Worm (Caenorhabditis elegans): ENCODE results near the gene cpin-1.

cpin-1 gene

DNA sequence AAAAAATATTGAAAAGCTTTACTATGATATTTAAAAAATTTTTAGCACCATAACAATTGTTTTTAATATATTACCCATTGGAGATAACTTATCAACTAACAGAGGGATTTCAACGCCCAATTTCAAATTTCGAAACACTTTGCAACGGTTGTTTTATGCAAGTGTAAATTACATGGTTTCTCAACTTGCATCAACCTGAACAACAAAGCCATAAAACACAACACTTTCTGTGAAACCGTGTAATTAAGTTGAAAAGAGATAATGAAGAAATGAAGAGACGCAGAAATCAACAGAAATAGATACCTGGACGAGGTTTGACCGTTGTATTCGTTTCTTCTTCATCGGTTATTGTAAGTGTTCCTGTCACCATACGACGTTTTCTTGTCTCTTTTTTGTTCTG lies at the start of gene cpin-1:
Gene cpin-1, plus strand, starts transcription at position 301 of the 400 bp plus-strand sequence.
- TF ChIP-seq nhr-6 (tag; optimal IDR thresholded peaks at IDR 0.05) (no peak), ctbp-1 (GFP tag; IDR thresholded peaks at IDR 0.05) (no peak), jun-1 (tag; optimal IDR thresholded peaks at IDR 0.05) (no peak), madf-5 (GFP tag; IDR thresholded peaks at IDR 0.05) (no peak), vab-7 (GFP tag; IDR thresholded peaks at IDR 0.05) (no peak)

DNA sequence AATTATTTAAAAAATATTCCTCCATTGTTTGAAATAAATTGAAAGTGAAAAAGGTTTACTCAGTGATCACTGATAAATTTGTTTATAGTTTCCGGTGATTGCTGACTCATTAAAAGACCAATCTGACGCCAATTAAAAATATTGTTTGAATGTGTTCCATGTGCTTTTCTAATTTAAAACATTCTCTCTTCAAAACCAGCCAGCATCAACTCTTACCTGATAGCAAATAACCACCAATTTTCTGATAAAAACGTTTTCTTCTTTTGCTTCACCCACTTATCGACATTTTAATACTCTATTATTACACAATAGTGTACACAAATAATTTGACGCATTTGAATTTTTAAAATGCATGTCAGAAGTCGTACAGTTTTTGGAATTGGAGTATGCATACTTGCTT lies 48.8 kb upstream of the cpin-1 start, which contains the start of gene F56D5.6:
Gene F56D5.6, plus strand, starts transcription at position 208 of the 400 bp plus-strand sequence.
- TF ChIP-seq mes-2 (tag; optimal IDR thresholded peaks at IDR 0.05; ENCODE audit: poor library complexity, severe bottlenecking) (no peak), daf-8 (GFP tag; IDR thresholded peaks at IDR 0.05) (no peak), daf-12 (tag; optimal IDR thresholded peaks at IDR 0.05) (no peak), unc-62 (GFP tag; optimal IDR thresholded peaks at IDR 0.05 in 1 of 2) (no peak), unc-62 (tag; optimal IDR thresholded peaks at IDR 0.05) (no peak), T26A8.4 (GFP tag; IDR thresholded peaks at IDR 0.05) (no peak), Y105C5A.15 (GFP tag; IDR thresholded peaks at IDR 0.05) (no peak), ceh-20 (GFP tag; IDR thresholded peaks at IDR 0.05) (no peak), nhr-41 (GFP tag; IDR thresholded peaks at IDR 0.05) (no peak), hlh-30 (tag; optimal IDR thresholded peaks at IDR 0.05; ENCODE audit: insufficient read depth) (no peak), lin-15B (tag; optimal IDR thresholded peaks at IDR 0.05) (no peak), ceh-62 (tag; optimal IDR thresholded peaks at IDR 0.05) (no peak), jun-1 (tag; optimal IDR thresholded peaks at IDR 0.05) (no peak), php-3 (GFP tag; IDR thresholded peaks at IDR 0.05) (0 out of 2 replicates have a peak, but pooled peaks have one; percentile 31), dve-1 (tag; optimal IDR thresholded peaks at IDR 0.05; ENCODE audit: insufficient read depth) (peak; percentile 71), unc-39 (tag; optimal IDR thresholded peaks at IDR 0.05) (no peak), tra-1 (GFP tag; IDR thresholded peaks at IDR 0.05) (no peak), lin-1 (GFP tag; IDR thresholded peaks at IDR 0.05) (0 out of 2 replicates have a peak, but pooled peaks have one; percentile 27), ceh-82 (tag; optimal IDR thresholded peaks at IDR 0.05) (no peak), hlh-11 (tag; optimal IDR thresholded peaks at IDR 0.05) (no peak), ceh-28 (tag; optimal IDR thresholded peaks at IDR 0.05) (no peak), fos-1 (tag; optimal IDR thresholded peaks at IDR 0.05) (no peak), zip-2 (tag; optimal IDR thresholded peaks at IDR 0.05) (no peak), ZK546.5 (tag; optimal IDR thresholded peaks at IDR 0.05) (no peak), nhr-237 (tag; optimal IDR thresholded peaks at IDR 0.05) (no peak), nhr-11 (tag; optimal IDR thresholded peaks at IDR 0.05) (no peak), T20F7.1 (GFP tag; optimal IDR thresholded peaks at IDR 0.05) (no peak), zfp-3 (GFP tag; conservative IDR thresholded peaks at IDR 0.05) (no peak), nhr-102 (tag; optimal IDR thresholded peaks at IDR 0.05) (no peak), ztf-11 (tag; optimal IDR thresholded peaks at IDR 0.05) (no peak), mdl-1 (tag; optimal IDR thresholded peaks at IDR 0.05) (no peak), nhr-10 (tag; optimal IDR thresholded peaks at IDR 0.05) (no peak), snpc-4 (tag; optimal IDR thresholded peaks at IDR 0.05) (no peak), zfp-2 (tag; optimal IDR thresholded peaks at IDR 0.05) (no peak), zag-1 (tag; optimal IDR thresholded peaks at IDR 0.05) (no peak), snpc-1.2 (GFP tag; IDR thresholded peaks at IDR 0.05) (no peak), nhr-76 (tag; optimal IDR thresholded peaks at IDR 0.05) (no peak), Y5F2A.4 (GFP tag; optimal IDR thresholded peaks at IDR 0.05) (no peak), lin-38 (GFP tag; IDR thresholded peaks at IDR 0.05) (no peak), spr-3 (GFP tag; optimal IDR thresholded peaks at IDR 0.05) (no peak), egl-43 (GFP tag; IDR thresholded peaks at IDR 0.05) (no peak), hif-1 (tag; optimal IDR thresholded peaks at IDR 0.05) (no peak), gei-8 (GFP tag; optimal IDR thresholded peaks at IDR 0.05) (no peak), daf-16 (GFP tag; optimal IDR thresholded peaks at IDR 0.05) (no peak), daf-16 (tag; optimal IDR thresholded peaks at IDR 0.05) (peak; percentile 88), set-16 (GFP tag; IDR thresholded peaks at IDR 0.05) (no peak), duxl-1 (tag; optimal IDR thresholded peaks at IDR 0.05; ENCODE audit: poor library complexity) (no peak)
